Worm (Caenorhabditis elegans): ENCODE measurements around the gene hot-3.

DNA sequence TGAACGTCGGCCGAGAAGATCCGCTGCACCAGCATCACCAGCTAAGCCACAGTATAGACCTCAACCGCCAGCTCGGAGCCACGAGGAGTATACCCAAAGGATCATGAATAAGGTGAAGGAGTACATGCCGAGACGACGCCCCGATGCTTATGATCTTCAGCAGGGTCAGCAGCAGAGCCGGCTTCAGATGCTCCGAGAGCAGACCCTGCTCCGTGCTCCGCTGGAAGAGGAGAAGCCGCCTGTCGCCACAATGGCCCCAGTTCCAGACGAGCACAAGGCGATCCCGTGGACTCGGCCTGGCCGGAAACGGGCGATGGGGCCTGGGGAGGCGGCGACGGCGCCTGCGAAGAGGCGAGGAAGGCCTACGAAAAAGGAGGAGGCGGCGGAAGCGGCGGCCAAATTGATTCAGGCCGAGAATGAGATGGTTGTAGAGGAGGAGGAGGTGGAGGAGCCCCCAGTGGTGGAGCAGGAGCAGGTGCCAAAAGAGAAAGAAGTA lies 35.5 kb downstream of the hot-3 start:
- TF ChIP-seq ama-1 (optimal IDR thresholded peaks at IDR 0.05) (no peak), ets-7 (tag; optimal IDR thresholded peaks at IDR 0.05) (no peak)

Measured in whole organism, early embryonic.